Fruit fly (Drosophila melanogaster) whole organism, embryonic: ENCODE data around the gene CG17982.

ENCODE experiments used
- Aef1 ChIP-seq: fragments of 200-800 bp; sonication (Bioruptor generic); IDR thresholded peaks from 3 replicates; pipeline ENCODE4 v1.3.6; 2022; ENCODE audit warnings: missing biosample characterization, missing genetic modification characterization
- Atf3 ChIP-seq: fragments of 200-800 bp; sonication (Bioruptor generic); optimal IDR thresholded peaks from 3 replicates; lab custom pipeline; 2016; ENCODE audit warnings: missing biosample characterization, missing genetic modification characterization
- Atf6 ChIP-seq: fragments of 200-800 bp; sonication (Bioruptor generic); IDR thresholded peaks from 2 replicates; pipeline ENCODE4 v1.3.6; 2022; ENCODE audit warnings: missing biosample characterization, missing genetic modification characterization
- CG10462 ChIP-seq: fragments of 200-800 bp; sonication (Bioruptor generic); optimal IDR thresholded peaks from 2 replicates; lab custom pipeline; 2016; ENCODE audit warnings: missing biosample characterization, missing genetic modification characterization
- CG10565 ChIP-seq: fragments of 200-800 bp; sonication (Bioruptor generic); optimal IDR thresholded peaks from 3 replicates; lab custom pipeline; 2016; ENCODE audit warnings: missing biosample characterization, mild to moderate bottlenecking, missing genetic modification characterization
- CG12155 ChIP-seq: fragments of 200-800 bp; sonication (Bioruptor generic); optimal IDR thresholded peaks from 3 replicates; lab custom pipeline; 2016; ENCODE audit warnings: missing biosample characterization, missing genetic modification characterization
- CG13287 ChIP-seq: fragments of 200-800 bp; sonication (Bioruptor generic); IDR thresholded peaks from 2 replicates; pipeline ENCODE4 v1.3.6; 2022; ENCODE audit warnings: missing biosample characterization, missing genetic modification characterization; ENCODE audit not compliant: partially characterized antibody
- CG15696 ChIP-seq: fragments of 200-800 bp; sonication (Bioruptor generic); optimal IDR thresholded peaks from 2 replicates; lab custom pipeline; 2019; ENCODE audit warnings: missing biosample characterization, mild to moderate bottlenecking, missing genetic modification characterization, moderate library complexity
- CG1647 ChIP-seq: fragments of 200-800 bp; sonication (Bioruptor generic); optimal IDR thresholded peaks from 3 replicates; lab custom pipeline; 2016; ENCODE audit warnings: missing biosample characterization, missing genetic modification characterization
- CG16813 ChIP-seq: fragments of 200-800 bp; sonication (Bioruptor generic); IDR thresholded peaks from 3 replicates; pipeline ENCODE4 v1.3.6; 2022; ENCODE audit warnings: missing biosample characterization, missing genetic modification characterization; ENCODE audit not compliant: partially characterized antibody
- CG18262 ChIP-seq: fragments of 200-800 bp; optimal IDR thresholded peaks from 3 replicates; lab custom pipeline; 2019; ENCODE audit warnings: missing biosample characterization, mild to moderate bottlenecking, missing genetic modification characterization, moderate library complexity
- CG2199 ChIP-seq: fragments of 200-800 bp; sonication (Bioruptor generic); IDR thresholded peaks from 3 replicates; pipeline ENCODE4 v1.3.6; 2022; ENCODE audit warnings: missing biosample characterization, missing genetic modification characterization
- CG2678 ChIP-seq: fragments of 200-800 bp; sonication (Bioruptor generic); optimal IDR thresholded peaks from 3 replicates; lab custom pipeline; 2019; ENCODE audit warnings: missing biosample characterization, mild to moderate bottlenecking, missing genetic modification characterization, moderate library complexity
- CG30403 ChIP-seq: fragments of 200-800 bp; sonication (Bioruptor generic); optimal IDR thresholded peaks from 3 replicates; lab custom pipeline; 2016; ENCODE audit warnings: missing biosample characterization, missing genetic modification characterization
- CG3163 ChIP-seq: fragments of 200-800 bp; sonication (Bioruptor generic); optimal IDR thresholded peaks from 3 replicates; lab custom pipeline; 2016; ENCODE audit warnings: missing biosample characterization, missing genetic modification characterization
- CG32532 ChIP-seq: fragments of 200-800 bp; sonication (Bioruptor generic); IDR thresholded peaks from 2 replicates; pipeline ENCODE4 v1.3.6; 2022; ENCODE audit warnings: missing biosample characterization, missing genetic modification characterization
- CG6654 ChIP-seq: fragments of 200-800 bp; sonication (Bioruptor generic); optimal IDR thresholded peaks from 2 replicates; lab custom pipeline; 2017; ENCODE audit warnings: missing biosample characterization, mild to moderate bottlenecking, missing genetic modification characterization
- CG7372 ChIP-seq: fragments of 200-800 bp; sonication (Bioruptor generic); IDR thresholded peaks from 2 replicates; pipeline ENCODE4 v1.3.6; 2022; ENCODE audit warnings: missing biosample characterization, missing genetic modification characterization
- CG8359 ChIP-seq: fragments of 200-800 bp; sonication (Bioruptor generic); optimal IDR thresholded peaks from 2 replicates; lab custom pipeline; 2017; ENCODE audit warnings: missing biosample characterization, mild to moderate bottlenecking, missing genetic modification characterization, borderline replicate concordance
- CG9609 ChIP-seq: fragments of 200-800 bp; sonication (Bioruptor generic); optimal IDR thresholded peaks from 3 replicates; lab custom pipeline; 2016; ENCODE audit warnings: missing biosample characterization, missing genetic modification characterization
- CG9727 ChIP-seq: fragments of 200-800 bp; sonication (Bioruptor generic); optimal IDR thresholded peaks from 3 replicates; lab custom pipeline; 2017; ENCODE audit warnings: missing biosample characterization, mild to moderate bottlenecking, missing genetic modification characterization
- D19A ChIP-seq: fragments of 200-800 bp; optimal IDR thresholded peaks from 3 replicates; lab custom pipeline; 2019; ENCODE audit warnings: missing biosample characterization, mild to moderate bottlenecking, missing genetic modification characterization, moderate library complexity
- Dbx ChIP-seq: fragments of 200-800 bp; sonication (Bioruptor generic); IDR thresholded peaks from 3 replicates; pipeline ENCODE4 v1.3.6; 2022; ENCODE audit warnings: missing biosample characterization, missing genetic modification characterization
- GATAe ChIP-seq: fragments of 200-800 bp; sonication (Bioruptor generic); conservative IDR thresholded peaks from 2 replicates; pipeline ENCODE4 v1.3.6; 2022; ENCODE audit warnings: missing biosample characterization, missing genetic modification characterization
- H15 ChIP-seq: fragments of 200-800 bp; sonication (Bioruptor generic); IDR thresholded peaks from 3 replicates; pipeline ENCODE4 v1.3.6; 2022; ENCODE audit warnings: missing biosample characterization, missing genetic modification characterization
- HmgD ChIP-seq: fragments of 200-800 bp; sonication (Bioruptor generic); optimal IDR thresholded peaks from 3 replicates; lab custom pipeline; 2016; ENCODE audit warnings: missing biosample characterization, missing genetic modification characterization
- Lhr ChIP-seq: fragments of 200-800 bp; sonication (Bioruptor generic); optimal IDR thresholded peaks from 3 replicates; lab custom pipeline; 2017; ENCODE audit warnings: mild to moderate bottlenecking, missing biosample characterization, missing genetic modification reagents, missing genetic modification characterization
- Myb ChIP-seq: fragments of 200-800 bp; sonication (Bioruptor generic); optimal IDR thresholded peaks from 2 replicates; lab custom pipeline; 2016; ENCODE audit warnings: missing biosample characterization, missing genetic modification characterization
- NFAT ChIP-seq: fragments of 200-800 bp; sonication (Bioruptor generic); IDR thresholded peaks from 2 replicates; pipeline ENCODE4 v1.3.6; 2022; ENCODE audit warnings: missing biosample characterization, missing genetic modification characterization
- NK7.1 ChIP-seq: fragments of 200-800 bp; sonication (Bioruptor generic); optimal IDR thresholded peaks from 3 replicates; lab custom pipeline; 2016; ENCODE audit warnings: missing biosample characterization, missing genetic modification characterization
- Ssrp ChIP-seq: fragments of 200-800 bp; sonication (Bioruptor generic); optimal IDR thresholded peaks from 2 replicates; lab custom pipeline; 2018; ENCODE audit warnings: missing biosample characterization, mild to moderate bottlenecking, missing genetic modification characterization, moderate library complexity
- Stat92E ChIP-seq, 3 experiments: fragments of >200 bp in 2 of 3; fragments of 200-800 bp in 1 of 3; sonication (Bioruptor generic) in 1 of 3; optimal IDR thresholded peaks; 2 replicates each; lab custom pipeline; 2017 to 2019; ENCODE audit warnings: missing biosample characterization in 3 of 3, missing genetic modification characterization in 3 of 3, mild to moderate bottlenecking in 1 of 3, moderate library complexity in 1 of 3
- Xrp1 ChIP-seq: fragments of 200-800 bp; sonication (Bioruptor generic); IDR thresholded peaks from 2 replicates; pipeline ENCODE4 v1.3.6; 2022; ENCODE audit warnings: missing biosample characterization, missing genetic modification characterization
- aop ChIP-seq: fragments of 200-800 bp; sonication (Bioruptor generic); IDR thresholded peaks from 2 replicates; pipeline ENCODE4 v1.3.6; 2022; ENCODE audit warnings: missing biosample characterization, missing genetic modification characterization
- bcd ChIP-seq: fragments of 200-800 bp; sonication (Bioruptor generic); optimal IDR thresholded peaks from 2 replicates; lab custom pipeline; 2017; ENCODE audit warnings: missing biosample characterization, mild to moderate bottlenecking, missing genetic modification characterization
- ci ChIP-seq: fragments of 200-800 bp; sonication (Bioruptor generic); IDR thresholded peaks from 3 replicates; pipeline ENCODE4 v1.3.6; 2022; ENCODE audit warnings: missing biosample characterization, missing genetic modification characterization
- dan ChIP-seq: fragments of 200-800 bp; sonication (Bioruptor generic); IDR thresholded peaks from 2 replicates; pipeline ENCODE4 v1.3.6; 2022; ENCODE audit warnings: missing biosample characterization, missing genetic modification characterization
- danr ChIP-seq: fragments of 200-800 bp; sonication (Bioruptor generic); IDR thresholded peaks from 2 replicates; pipeline ENCODE4 v1.3.6; 2022; ENCODE audit warnings: missing biosample characterization, missing genetic modification characterization
- dmrt99B ChIP-seq: fragments of 200-800 bp; sonication (Bioruptor generic); optimal IDR thresholded peaks from 2 replicates; lab custom pipeline; 2018; ENCODE audit warnings: missing biosample characterization, mild to moderate bottlenecking, missing genetic modification characterization, moderate library complexity
- fd64A ChIP-seq: fragments of 200-800 bp; sonication (Bioruptor generic); optimal IDR thresholded peaks from 3 replicates; lab custom pipeline; 2018; ENCODE audit warnings: missing biosample characterization, mild to moderate bottlenecking, missing genetic modification characterization
- ham ChIP-seq: fragments of 200-800 bp; sonication (Bioruptor generic); IDR thresholded peaks from 2 replicates; pipeline ENCODE4 v1.3.6; 2022; ENCODE audit warnings: missing biosample characterization, missing genetic modification characterization
- kay ChIP-seq: fragments of 200-800 bp; sonication (Bioruptor generic); optimal IDR thresholded peaks from 2 replicates; lab custom pipeline; 2016; ENCODE audit warnings: missing biosample characterization, missing genetic modification characterization
- luna ChIP-seq: fragments of 200-800 bp; sonication (Bioruptor generic); optimal IDR thresholded peaks from 2 replicates; lab custom pipeline; 2016; ENCODE audit warnings: missing biosample characterization, missing genetic modification characterization
- mirr ChIP-seq: fragments of 200-800 bp; sonication (Bioruptor generic); optimal IDR thresholded peaks from 3 replicates; lab custom pipeline; 2018; ENCODE audit warnings: missing biosample characterization, mild to moderate bottlenecking, missing genetic modification characterization
- pho ChIP-seq: fragments of 200-800 bp; sonication (Bioruptor generic); optimal IDR thresholded peaks from 2 replicates; lab custom pipeline; 2016; ENCODE audit warnings: missing biosample characterization, missing genetic modification characterization
- pros ChIP-seq: fragments of 200-800 bp; sonication (Bioruptor generic); optimal IDR thresholded peaks from 3 replicates; lab custom pipeline; 2019; ENCODE audit warnings: missing biosample characterization, mild to moderate bottlenecking, missing genetic modification characterization, moderate library complexity
- run ChIP-seq: fragments of 200-800 bp; sonication (Bioruptor generic); optimal IDR thresholded peaks from 3 replicates; lab custom pipeline; 2018; ENCODE audit warnings: missing biosample characterization, mild to moderate bottlenecking, missing genetic modification characterization
- sens ChIP-seq: fragments of 200-800 bp; sonication (Bioruptor generic); peaks from one replicate; lab custom pipeline; 2016; ENCODE audit warnings: missing biosample characterization, missing genetic modification characterization
- tgo ChIP-seq: fragments of 200-800 bp; sonication (Bioruptor generic); IDR thresholded peaks from 3 replicates; pipeline ENCODE4 v1.3.6; 2022; ENCODE audit warnings: missing biosample characterization, missing genetic modification characterization
- toy ChIP-seq: fragments of 200-800 bp; sonication (Bioruptor generic); IDR thresholded peaks from 2 replicates; pipeline ENCODE4 v1.3.6; 2022; ENCODE audit warnings: missing biosample characterization, missing genetic modification characterization
- tx ChIP-seq: fragments of 200-800 bp; sonication (Bioruptor generic); optimal IDR thresholded peaks from 2 replicates; lab custom pipeline; 2016; ENCODE audit warnings: missing biosample characterization, missing genetic modification characterization
- yki ChIP-seq: fragments of >200 bp; optimal IDR thresholded peaks from 3 replicates; lab custom pipeline; 2018

CG17982 gene

DNA sequence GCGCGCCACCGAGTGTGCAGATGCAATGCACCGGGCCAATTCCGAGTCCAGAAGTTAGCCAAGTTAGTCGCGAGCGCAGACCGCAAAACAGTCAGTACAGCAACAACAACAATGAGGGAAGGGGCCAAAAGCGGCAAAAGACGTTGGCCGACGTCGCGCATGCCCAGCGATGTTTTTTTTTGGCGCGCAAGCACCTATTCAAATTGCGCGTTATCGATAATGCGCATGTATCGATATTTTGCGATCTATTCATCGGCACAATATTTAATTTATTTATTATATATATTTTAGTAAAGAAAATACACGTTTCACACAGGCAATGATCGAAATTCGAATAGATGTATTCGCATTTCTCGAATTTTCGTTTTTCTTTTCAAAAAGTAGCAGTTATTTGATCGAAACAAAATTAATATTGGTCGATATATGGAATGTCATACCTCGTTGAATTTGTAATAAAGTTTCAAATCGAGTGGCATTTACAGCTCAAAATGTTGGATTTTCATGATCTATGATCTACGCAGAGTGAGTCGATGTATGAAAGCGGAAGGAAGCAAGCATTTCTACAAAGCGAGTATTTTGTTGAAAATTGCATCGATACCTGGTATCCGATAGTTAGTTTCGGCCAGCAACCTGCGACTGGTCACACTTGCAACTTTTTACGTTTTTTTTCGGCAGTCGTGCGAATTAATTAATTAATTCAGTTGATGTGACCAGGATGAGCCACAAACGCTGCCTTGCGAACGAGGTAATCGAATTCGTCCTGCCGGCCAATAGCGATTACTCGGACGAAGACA is 14.2 kb downstream of the CG17982 start, which contains the start of gene CG2116 (continued):
- TF ChIP-seq bcd (GFP tag; lab: Kevin White, UChicago) (no peak), NFAT (no peak), danr (GFP tag; lab: Robert Waterston, UW) (no peak), NK7.1 (GFP tag; lab: Kevin White, UChicago) (no peak), ham (GFP tag; lab: Robert Waterston, UW) (no peak), kay (GFP tag; lab: Kevin White, UChicago) (no peak), toy (GFP tag; lab: Robert Waterston, UW) (no peak), CG7372 (GFP tag; lab: Robert Waterston, UW) (no peak), CG18262 (tag; lab: Kevin White, UChicago) (no peak), Stat92E (GFP tag; optimal IDR thresholded peaks at IDR 0.05; lab: Kevin White, UChicago) (no peak), CG6654 (no peak), luna (GFP tag; lab: Kevin White, UChicago) (no peak), mirr (GFP tag; lab: Kevin White, UChicago) (no peak), CG8359 (no peak), Dbx (GFP tag; lab: Robert Waterston, UW) (no peak), dan (GFP tag; lab: Robert Waterston, UW) (no peak), Myb (GFP tag; lab: Kevin White, UChicago) (peak; percentile 47), CG3163 (GFP tag; lab: Kevin White, UChicago) (no peak), HmgD (no peak), run (no peak), CG10565 (GFP tag; lab: Kevin White, UChicago) (no peak), CG12155 (GFP tag; lab: Kevin White, UChicago) (no peak), CG2678 (no peak), CG15696 (no peak), CG30403 (no peak), ci (GFP tag; lab: Robert Waterston, UW) (0 out of 3 replicates have a peak, but pooled peaks have one; percentile 25), pros (GFP tag; lab: Kevin White, UChicago) (no peak), Atf6 (GFP tag; lab: Robert Waterston, UW) (no peak), Atf3 (GFP tag; lab: Kevin White, UChicago) (no peak), dmrt99B (tag; lab: Kevin White, UChicago) (no peak), Aef1 (no peak), tx (GFP tag; lab: Kevin White, UChicago) (no peak), sens (peak; percentile 53), CG13287 (GFP tag; lab: Robert Waterston, UW) (peak; percentile 72), CG9609 (GFP tag; lab: Kevin White, UChicago) (no peak), CG2199 (GFP tag; lab: Robert Waterston, UW) (no peak), fd64A (GFP tag; lab: Kevin White, UChicago) (no peak), tgo (GFP tag; lab: Robert Waterston, UW) (no peak), yki (lab: Kevin White, UChicago) (no peak), CG9727 (GFP tag; lab: Kevin White, UChicago) (no peak), CG1647 (GFP tag; lab: Kevin White, UChicago) (no peak), H15 (no peak), GATAe (GFP tag; lab: Robert Waterston, UW) (no peak), Xrp1 (GFP tag; lab: Robert Waterston, UW) (no peak), Ssrp (tag; lab: Kevin White, UChicago) (no peak), CG32532 (GFP tag; lab: Robert Waterston, UW) (no peak), CG10462 (no peak), aop (GFP tag; lab: Robert Waterston, UW) (no peak), Lhr (no peak), D19A (tag; lab: Kevin White, UChicago) (no peak), pho (no peak), CG16813 (GFP tag; lab: Robert Waterston, UW) (peak; percentile 79)
